Fruit fly (Drosophila melanogaster): Measurements from ENCODE around the gene Hs3st-B.

DNA sequence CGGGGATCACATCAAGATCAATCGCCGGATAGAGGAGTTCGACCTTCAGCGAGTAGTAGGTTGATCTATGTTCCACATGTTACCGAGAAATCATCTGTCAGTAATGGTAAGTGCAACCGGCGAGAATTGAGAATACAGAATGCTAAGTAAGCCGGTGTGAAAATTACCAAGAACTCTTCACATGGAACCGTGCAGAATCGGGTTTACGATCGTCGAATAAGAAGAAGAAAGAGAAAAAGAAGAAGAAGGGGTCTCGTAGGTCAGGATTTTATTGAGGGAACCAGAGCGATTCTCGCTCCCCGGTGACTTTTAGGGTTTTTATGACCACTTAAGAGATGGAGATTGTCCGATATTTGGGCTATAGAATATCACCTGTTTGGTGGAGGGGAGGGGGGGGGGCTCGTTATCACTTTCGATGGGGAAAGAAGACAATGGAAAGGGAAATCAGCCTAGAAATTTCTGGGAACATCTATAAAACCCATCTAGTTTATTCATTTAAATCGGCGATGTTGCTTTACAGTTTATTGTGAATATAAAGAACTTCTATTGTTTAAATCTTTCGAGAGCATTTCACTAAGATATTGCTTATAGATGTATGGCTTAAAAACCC lies 27.4 kb upstream of the Hs3st-B start:
- TF ChIP-seq Adf1 (GFP tag; IDR thresholded peaks at IDR 0.05) (no peak), YL-1 (GFP tag; optimal IDR thresholded peaks at IDR 0.05) (no peak), ci (GFP tag; IDR thresholded peaks at IDR 0.05) (no peak), sima (GFP tag; optimal IDR thresholded peaks at IDR 0.05) (no peak), CkIIα-i1 (GFP tag; IDR thresholded peaks at IDR 0.05) (no peak), Dll (GFP tag; IDR thresholded peaks at IDR 0.05; ENCODE audit: partially characterized antibody) (no peak), CG18599 (GFP tag; optimal IDR thresholded peaks at IDR 0.05) (no peak), MESR4 (GFP tag; optimal IDR thresholded peaks at IDR 0.05) (no peak), Ravus (GFP tag; IDR thresholded peaks at IDR 0.05) (no peak), CG12391 (tag; optimal IDR thresholded peaks at IDR 0.05) (no peak), psq (GFP tag; optimal IDR thresholded peaks at IDR 0.05) (no peak), CG15011 (GFP tag; optimal IDR thresholded peaks at IDR 0.05) (no peak)
